Worm (Caenorhabditis elegans): ENCODE data around the gene T02G5.14.
A peak's percentile ranks its signal among the peaks of the same experiment; 100 is the strongest.

The T02G5.14 gene

ce11 chrII:7059274-7059757, 24.8 kb upstream of the T02G5.14 start (continued):
- TF ChIP-seq saeg-2 (GFP tag; IDR thresholded peaks at IDR 0.05): no peak
- no peak for TF ChIP-seq duxl-1 (tag; optimal IDR thresholded peaks at IDR 0.05; ENCODE audit: poor library complexity)
- TF ChIP-seq daf-8 (GFP tag; IDR thresholded peaks at IDR 0.05): no peak
- no peak for TF ChIP-seq F49E8.2 (tag; optimal IDR thresholded peaks at IDR 0.05; ENCODE audit: borderline replicate concordance)
- TF ChIP-seq nhr-48 (tag; optimal IDR thresholded peaks at IDR 0.05): peak; percentile 45
- no peak for TF ChIP-seq F37D6.2 (tag; optimal IDR thresholded peaks at IDR 0.05)
- no peak for TF ChIP-seq ceh-82 (tag; optimal IDR thresholded peaks at IDR 0.05)
- peak in 1 of 2 experiments; percentile 82 for TF ChIP-seq unc-62 (GFP tag; optimal IDR thresholded peaks at IDR 0.05 in 1 of 2)
- TF ChIP-seq unc-62 (tag; optimal IDR thresholded peaks at IDR 0.05): no peak
- no peak for TF ChIP-seq ama-1 (optimal IDR thresholded peaks at IDR 0.05)
- TF ChIP-seq fkh-10 (GFP tag; optimal IDR thresholded peaks at IDR 0.05): no peak
- TF ChIP-seq pha-4 (GFP tag; IDR thresholded peaks at IDR 0.05): no peak
- TF ChIP-seq pha-4 (tag; optimal IDR thresholded peaks at IDR 0.05): no peak
- no peak for TF ChIP-seq F26F4.8 (GFP tag; conservative IDR thresholded peaks at IDR 0.05)
- TF ChIP-seq mdt-29 (GFP tag; IDR thresholded peaks at IDR 0.05): no peak
- peak; percentile 42; the same call in 1 of the 2 replicates for TF ChIP-seq lin-1 (GFP tag; IDR thresholded peaks at IDR 0.05)
- no peak for TF ChIP-seq zip-2 (tag; optimal IDR thresholded peaks at IDR 0.05)
- TF ChIP-seq nhr-6 (tag; optimal IDR thresholded peaks at IDR 0.05): no peak
- TF ChIP-seq dmd-6 (GFP tag; IDR thresholded peaks at IDR 0.05): peak; percentile 84
- TF ChIP-seq mxl-2 (GFP tag; conservative IDR thresholded peaks at IDR 0.05): no peak
- 0 out of 2 replicates have a peak, but pooled peaks have one; percentile 51 for TF ChIP-seq arid-1 (GFP tag; conservative IDR thresholded peaks at IDR 0.05)
- TF ChIP-seq lim-7 (GFP tag; IDR thresholded peaks at IDR 0.05): no peak
- no peak for TF ChIP-seq F44E2.7 (GFP tag; IDR thresholded peaks at IDR 0.05)
- TF ChIP-seq hif-1 (tag; optimal IDR thresholded peaks at IDR 0.05): no peak
- TF ChIP-seq ceh-62 (tag; optimal IDR thresholded peaks at IDR 0.05): no peak
- no peak for TF ChIP-seq vab-7 (GFP tag; IDR thresholded peaks at IDR 0.05)
- no peak for TF ChIP-seq lin-13 (GFP tag; optimal IDR thresholded peaks at IDR 0.05)
- peak; percentile 94 for TF ChIP-seq mxl-3 (GFP tag; optimal IDR thresholded peaks at IDR 0.05)
- TF ChIP-seq lsy-2 (tag; optimal IDR thresholded peaks at IDR 0.05): peak in 1 of 2 experiments; percentile 55
- no peak for TF ChIP-seq ctbp-1 (GFP tag; IDR thresholded peaks at IDR 0.05)
- TF ChIP-seq unc-130 (GFP tag; optimal IDR thresholded peaks at IDR 0.05): no peak
- TF ChIP-seq spr-1 (tag; optimal IDR thresholded peaks at IDR 0.05): no peak
- TF ChIP-seq nhr-42 (GFP tag; IDR thresholded peaks at IDR 0.05): no peak
- TF ChIP-seq attf-4 (tag; optimal IDR thresholded peaks at IDR 0.05): no peak
- TF ChIP-seq mdl-1 (tag; optimal IDR thresholded peaks at IDR 0.05): peak in 1 of 2 experiments; percentile 88
- TF ChIP-seq skn-1 (tag; optimal IDR thresholded peaks at IDR 0.05): no peak
- TF ChIP-seq ceh-32 (tag; optimal IDR thresholded peaks at IDR 0.05; ENCODE audit: poor library complexity): no peak
- TF ChIP-seq ztf-11 (tag; optimal IDR thresholded peaks at IDR 0.05): no peak
- peak; percentile 11; the same call in 1 of the 2 replicates for TF ChIP-seq lin-38 (GFP tag; IDR thresholded peaks at IDR 0.05)
- no peak for TF ChIP-seq nhr-102 (tag; optimal IDR thresholded peaks at IDR 0.05)
- no peak for TF ChIP-seq zip-11 (GFP tag; IDR thresholded peaks at IDR 0.05)
- no peak for TF ChIP-seq ZK546.5 (tag; optimal IDR thresholded peaks at IDR 0.05)
- TF ChIP-seq nhr-28 (tag; optimal IDR thresholded peaks at IDR 0.05): peak; percentile 66
- 0 out of 2 replicates have a peak, but pooled peaks have one; percentile 82 for TF ChIP-seq Y75B8A.6 (GFP tag; IDR thresholded peaks at IDR 0.05)
- no peak for TF ChIP-seq nhr-237 (tag; optimal IDR thresholded peaks at IDR 0.05)
- TF ChIP-seq nhr-111 (GFP tag; optimal IDR thresholded peaks at IDR 0.05): no peak
- no peak for TF ChIP-seq gei-8 (GFP tag; optimal IDR thresholded peaks at IDR 0.05)
- no peak for TF ChIP-seq fos-1 (tag; optimal IDR thresholded peaks at IDR 0.05)
- peak; percentile 85 for TF ChIP-seq hlh-11 (tag; optimal IDR thresholded peaks at IDR 0.05)
- peak; percentile 34 for TF ChIP-seq nhr-77 (tag; optimal IDR thresholded peaks at IDR 0.05)
- TF ChIP-seq ceh-20 (GFP tag; IDR thresholded peaks at IDR 0.05): no peak
- TF ChIP-seq egl-43 (GFP tag; IDR thresholded peaks at IDR 0.05): no peak
- TF ChIP-seq dmd-8 (GFP tag; IDR thresholded peaks at IDR 0.05): no peak
